Worm (Caenorhabditis elegans) whole organism, L4/young adult: ENCODE measurements around the gene F35G12.5.

Source experiments
- dao-5 ChIP-seq: sonication (generic microtip); optimal IDR thresholded peaks from 2 replicates; lab custom pipeline; 2016; ENCODE audit warnings: missing genotype, missing genetic modification characterization, moderate library complexity, missing compliant biosample characterization
- him-1 ChIP-seq: sonication (generic microtip); optimal IDR thresholded peaks from 2 replicates; lab custom pipeline; 2016; ENCODE audit warnings: missing genotype, missing genetic modification reagents, missing genetic modification characterization, missing compliant biosample characterization

DNA sequence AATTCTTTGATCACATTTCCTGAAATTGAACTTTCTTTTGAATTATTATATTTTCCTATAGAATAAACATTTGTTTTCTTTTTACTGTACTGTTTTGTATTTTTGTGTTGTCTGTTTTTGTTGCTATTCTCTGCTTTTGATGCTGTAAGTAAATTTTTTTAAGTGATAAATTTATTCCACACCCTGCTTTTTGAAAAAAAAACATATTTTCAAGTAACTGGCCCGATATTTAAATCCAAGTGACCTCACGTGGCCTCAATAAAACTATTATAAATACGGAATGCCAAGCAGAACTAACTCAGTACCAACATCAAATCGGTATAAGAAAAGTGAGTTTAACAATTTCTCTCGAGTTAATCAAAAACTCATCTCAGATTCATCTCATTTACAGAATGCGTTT lies 44.2 kb downstream of the F35G12.5 start, which contains the start of gene clec-151:
- TF ChIP-seq him-1 (tag; lab: Kevin White, UChicago) (no peak), dao-5 (tag; lab: Kevin White, UChicago) (no peak)
